Fruit fly (Drosophila melanogaster) whole organism: ENCODE results near the gene dsf.

Source experiments
- CG8478 ChIP-seq: fragments of >200 bp; optimal IDR thresholded peaks from 2 replicates; lab custom pipeline; 2018; ENCODE audit warnings: inconsistent platforms
- Dll ChIP-seq: fragments of >200 bp; optimal IDR thresholded peaks from 2 replicates; lab custom pipeline; 2017
- EcR ChIP-seq, 2 experiments: fragments of >200 bp; optimal IDR thresholded peaks; 2 replicates each; lab custom pipeline; 2017; ENCODE audit warnings: missing biosample characterization in 2 of 2, missing genetic modification characterization in 2 of 2, missing genetic modification reagents in 2 of 2
- pan ChIP-seq: fragments of >200 bp; optimal IDR thresholded peaks from 2 replicates; lab custom pipeline; 2017
- psq ChIP-seq: fragments of >200 bp; optimal IDR thresholded peaks from 2 replicates; lab custom pipeline; 2017
- usp ChIP-seq: fragments of >200 bp; optimal IDR thresholded peaks from 2 replicates; lab custom pipeline; 2017; ENCODE audit warnings: missing biosample characterization, missing genetic modification characterization, mixed read lengths

The dsf gene

dm6 chr2L:5961169-5961918 lies 35.6 kb downstream of the dsf start:
- TF ChIP-seq CG8478 (no peak), psq (no peak), usp (no peak), EcR (GFP tag; optimal IDR thresholded peaks at IDR 0.05; lab: Kevin White, UChicago) (no peak), pan (lab: Kevin White, UChicago) (no peak), Dll (lab: Kevin White, UChicago) (no peak)

dm6 chr2L:5963251-5963650 lies 37.5 kb downstream of the dsf start:
- TF ChIP-seq Dll (lab: Kevin White, UChicago) (no peak), CG8478 (no peak), pan (lab: Kevin White, UChicago) (no peak), usp (no peak), psq (no peak), EcR (GFP tag; optimal IDR thresholded peaks at IDR 0.05; lab: Kevin White, UChicago) (no peak)

- TF ChIP-seq usp (no peak), EcR (GFP tag; optimal IDR thresholded peaks at IDR 0.05; lab: Kevin White, UChicago) (no peak), Dll (lab: Kevin White, UChicago) (no peak), pan (lab: Kevin White, UChicago) (no peak), psq (no peak), CG8478 (no peak)
Observed at dm6 chr2L:5964211-5964610, 38.5 kb downstream of the dsf start.

dm6 chr2L:5964851-5965250 lies 39.1 kb downstream of the dsf start, which contains the start of gene psd:
Gene psd, minus strand, starts transcription at chr2L:5964951.
- TF ChIP-seq CG8478 (no peak), pan (lab: Kevin White, UChicago) (no peak), psq (no peak), Dll (lab: Kevin White, UChicago) (no peak)

- TF ChIP-seq CG8478 (no peak), psq (no peak), Dll (lab: Kevin White, UChicago) (no peak), pan (lab: Kevin White, UChicago) (no peak), usp (no peak)
Observed at dm6 chr2L:5967702-5968616, 42.2 kb downstream of the dsf start, which contains the start of the genes CG13992 and Ucp4C. Gene CG13992, minus strand, starts transcription at chr2L:5967752. Gene Ucp4C, plus strand, starts transcription at chr2L:5968566.

dm6 chr2L:5969559-5969958 lies 43.8 kb downstream of the dsf start, which contains the start of gene Ucp4B:
Gene Ucp4B, plus strand, starts transcription at chr2L:5969859.
- no peak for TF ChIP-seq CG8478
- no peak for TF ChIP-seq psq
- TF ChIP-seq EcR (GFP tag; optimal IDR thresholded peaks at IDR 0.05; lab: Kevin White, UChicago) = no peak
- TF ChIP-seq usp = no peak
- no peak for TF ChIP-seq pan (lab: Kevin White, UChicago)

dm6 chr2L:5971093-5971808 lies 45.5 kb downstream of the dsf start:
- no peak for TF ChIP-seq Dll (lab: Kevin White, UChicago)
- TF ChIP-seq EcR (GFP tag; optimal IDR thresholded peaks at IDR 0.05; lab: Kevin White, UChicago) = no peak
- TF ChIP-seq psq = no peak
- no peak for TF ChIP-seq pan (lab: Kevin White, UChicago)
- no peak for TF ChIP-seq CG8478
- TF ChIP-seq usp = no peak

- TF ChIP-seq pan (lab: Kevin White, UChicago) (peak; percentile 51), CG8478 (no peak)
Observed at dm6 chr2L:5972005-5972404, 46.3 kb downstream of the dsf start.

- TF ChIP-seq Dll (lab: Kevin White, UChicago) = no peak
- no peak for TF ChIP-seq usp
Observed at dm6 chr2L:5972588-5973236, 47.0 kb downstream of the dsf start.

- no peak for TF ChIP-seq Dll (lab: Kevin White, UChicago)
- no peak for TF ChIP-seq usp
- no peak for TF ChIP-seq CG8478
- TF ChIP-seq EcR (GFP tag; optimal IDR thresholded peaks at IDR 0.05; lab: Kevin White, UChicago) = peak in 1 of 2 experiments; percentile 31
- no peak for TF ChIP-seq psq
- TF ChIP-seq pan (lab: Kevin White, UChicago) = no peak
Observed at dm6 chr2L:5974122-5974521, 48.4 kb downstream of the dsf start.

- TF ChIP-seq pan (lab: Kevin White, UChicago) = no peak
- TF ChIP-seq EcR (GFP tag; optimal IDR thresholded peaks at IDR 0.05; lab: Kevin White, UChicago) = peak in 1 of 2 experiments; percentile 48
Observed at dm6 chr2L:5975025-5975539, 49.3 kb downstream of the dsf start.

- peak in 1 of 2 experiments; percentile 14 for TF ChIP-seq EcR (GFP tag; optimal IDR thresholded peaks at IDR 0.05; lab: Kevin White, UChicago)
- no peak for TF ChIP-seq Dll (lab: Kevin White, UChicago)
Observed at dm6 chr2L:5975601-5976000, 49.9 kb downstream of the dsf start.
